Fruit fly (Drosophila melanogaster): ENCODE data around the gene CG3719.

- TF ChIP-seq CG14965 (GFP tag; optimal IDR thresholded peaks at IDR 0.05; ENCODE audit: borderline replicate concordance) (no peak), NFAT (GFP tag; IDR thresholded peaks at IDR 0.05) (no peak)
These were observed 34.0 kb upstream of the CG3719 start for dm6 chrX:1414269-1414668.

All from whole organism, embryonic.